Fruit fly (Drosophila melanogaster): ENCODE measurements around the gene moi.

Gene moi

dm6 chr3R:18223434-18223833 lies 31.9 kb upstream of the moi start, which contains the start of the genes mTerf5 and Non3:
mTerf5 (minus strand) TSS chr3R:18223682.
Non3 (plus strand) TSS chr3R:18223722.
- TF ChIP-seq HLH3B (GFP tag; IDR thresholded peaks at IDR 0.05): no peak
- no peak for TF ChIP-seq trh (GFP tag; optimal IDR thresholded peaks at IDR 0.05)
- TF ChIP-seq trem (tag; optimal IDR thresholded peaks at IDR 0.05): peak; percentile 95
- TF ChIP-seq Doc2 (GFP tag; IDR thresholded peaks at IDR 0.05): no peak
- no peak for TF ChIP-seq Awh (GFP tag; IDR thresholded peaks at IDR 0.05)
- peak; percentile 8 for TF ChIP-seq vfl (GFP tag; optimal IDR thresholded peaks at IDR 0.05)
- TF ChIP-seq CG32532 (GFP tag; IDR thresholded peaks at IDR 0.05): peak; percentile 49; the same call in 1 of the 2 replicates
- TF ChIP-seq CG10274 (GFP tag; optimal IDR thresholded peaks at IDR 0.05): no peak
- TF ChIP-seq CG34376 (GFP tag; optimal IDR thresholded peaks at IDR 0.05): no peak
- peak; percentile 20 for TF ChIP-seq CG7556 (GFP tag; optimal IDR thresholded peaks at IDR 0.05)
- no peak for TF ChIP-seq B-H1 (GFP tag; IDR thresholded peaks at IDR 0.05)
- no peak for TF ChIP-seq CG31365 (tag; optimal IDR thresholded peaks at IDR 0.05)
- no peak for TF ChIP-seq gcm2 (GFP tag; optimal IDR thresholded peaks at IDR 0.05)
- TF ChIP-seq CG10321 (GFP tag; IDR thresholded peaks at IDR 0.05): no peak
- TF ChIP-seq Neu2 (GFP tag; optimal IDR thresholded peaks at IDR 0.05; ENCODE audit: borderline replicate concordance): no peak
- peak; percentile 27 for TF ChIP-seq Vsx1 (GFP tag; optimal IDR thresholded peaks at IDR 0.05)
- TF ChIP-seq gsb (GFP tag; IDR thresholded peaks at IDR 0.05): no peak
- TF ChIP-seq CTCF (GFP tag; optimal IDR thresholded peaks at IDR 0.05): no peak
- no peak for TF ChIP-seq NFAT (GFP tag; IDR thresholded peaks at IDR 0.05)
- TF ChIP-seq zfh1 (GFP tag; IDR thresholded peaks at IDR 0.05): peak; percentile 58; the same call in 1 of the 3 replicates
- TF ChIP-seq Dip3 (GFP tag; optimal IDR thresholded peaks at IDR 0.05): peak; percentile 8
- no peak for TF ChIP-seq Gsc (GFP tag; IDR thresholded peaks at IDR 0.05)
- peak; percentile 56; the same call in 1 of the 2 replicates for TF ChIP-seq E2f2 (GFP tag; IDR thresholded peaks at IDR 0.05)
- TF ChIP-seq sqz (GFP tag; optimal IDR thresholded peaks at IDR 0.05): no peak
- TF ChIP-seq fd64A (GFP tag; optimal IDR thresholded peaks at IDR 0.05): no peak
- no peak for TF ChIP-seq ftz-f1 (GFP tag; optimal IDR thresholded peaks at IDR 0.05)
- TF ChIP-seq CG4730 (GFP tag; IDR thresholded peaks at IDR 0.05): peak; percentile 21; the same call in 1 of the 2 replicates
- TF ChIP-seq CG7786 (GFP tag; optimal IDR thresholded peaks at IDR 0.05): peak; percentile 7
- no peak for TF ChIP-seq CG8089 (GFP tag; optimal IDR thresholded peaks at IDR 0.05)
- peak; percentile 64 for TF ChIP-seq lab (GFP tag; optimal IDR thresholded peaks at IDR 0.05)
- TF ChIP-seq cas (GFP tag; IDR thresholded peaks at IDR 0.05): no peak
- no peak for TF ChIP-seq so (GFP tag; IDR thresholded peaks at IDR 0.05)
- peak; percentile 76; the same call in 2 of the 3 replicates for TF ChIP-seq CG7963 (GFP tag; IDR thresholded peaks at IDR 0.05; ENCODE audit: partially characterized antibody)
- no peak for TF ChIP-seq Asciz (GFP tag; optimal IDR thresholded peaks at IDR 0.05)
- TF ChIP-seq CG1233 (GFP tag; optimal IDR thresholded peaks at IDR 0.05): no peak
- TF ChIP-seq fu2 (GFP tag; optimal IDR thresholded peaks at IDR 0.05): no peak
- no peak for TF ChIP-seq CG17612 (GFP tag; IDR thresholded peaks at IDR 0.05)
- TF ChIP-seq CG3838 (GFP tag; optimal IDR thresholded peaks at IDR 0.05): no peak
- TF ChIP-seq sens (GFP tag): peak; percentile 83
- TF ChIP-seq vvl (GFP tag; IDR thresholded peaks at IDR 0.05): peak; percentile 66
- TF ChIP-seq Spps (tag; optimal IDR thresholded peaks at IDR 0.05): peak; percentile 16
- 0 out of 2 replicates have a peak, but pooled peaks have one; percentile 40 for TF ChIP-seq ranshi (GFP tag; IDR thresholded peaks at IDR 0.05)
- TF ChIP-seq gsb-n (tag; optimal IDR thresholded peaks at IDR 0.05): peak; percentile 58
- TF ChIP-seq p53 (GFP tag; optimal IDR thresholded peaks at IDR 0.05): no peak
- 0 out of 2 replicates have a peak, but pooled peaks have one; percentile 12 for TF ChIP-seq CG43689 (GFP tag; IDR thresholded peaks at IDR 0.05)
- TF ChIP-seq Oaz (GFP tag; IDR thresholded peaks at IDR 0.05): no peak
- peak; percentile 82 for TF ChIP-seq Max (GFP tag; optimal IDR thresholded peaks at IDR 0.05)
- TF ChIP-seq Stat92E (GFP tag; optimal IDR thresholded peaks at IDR 0.05): no peak
- TF ChIP-seq Chrac-16 (GFP tag; optimal IDR thresholded peaks at IDR 0.05): peak; percentile 46
- no peak for TF ChIP-seq CG1603 (tag; optimal IDR thresholded peaks at IDR 0.05)
- 0 out of 3 replicates have a peak, but pooled peaks have one; percentile 30 for TF ChIP-seq ase (GFP tag; IDR thresholded peaks at IDR 0.05)
- no peak for TF ChIP-seq dimm (GFP tag; IDR thresholded peaks at IDR 0.05)
- TF ChIP-seq CG4424 (GFP tag; optimal IDR thresholded peaks at IDR 0.05): peak; percentile 43

Measured in whole organism, embryonic.